Fruit fly (Drosophila melanogaster) whole organism, embryonic: ENCODE measurements around the gene wuho.

Experiments
- Ada2b ChIP-seq: fragments of 200-800 bp; sonication (Bioruptor generic); IDR thresholded peaks from 2 replicates; pipeline ENCODE4 v1.3.6; 2022; ENCODE audit warnings: missing biosample characterization, missing genetic modification characterization
- Aef1 ChIP-seq: fragments of 200-800 bp; sonication (Bioruptor generic); IDR thresholded peaks from 3 replicates; pipeline ENCODE4 v1.3.6; 2022; ENCODE audit warnings: missing biosample characterization, missing genetic modification characterization
- B-H1 ChIP-seq: fragments of 200-800 bp; sonication (Bioruptor generic); IDR thresholded peaks from 3 replicates; pipeline ENCODE4 v1.3.6; 2022; ENCODE audit warnings: missing biosample characterization, missing genetic modification characterization
- BEAF-32 ChIP-seq: fragments of 200-800 bp; sonication (Bioruptor generic); optimal IDR thresholded peaks from 3 replicates; lab custom pipeline; 2017; ENCODE audit warnings: missing biosample characterization, missing genetic modification characterization, mild to moderate bottlenecking, moderate library complexity, missing genetic modification reagents
- CG10267 ChIP-seq: fragments of 200-800 bp; sonication (Bioruptor generic); optimal IDR thresholded peaks from 2 replicates; lab custom pipeline; 2018; ENCODE audit warnings: missing biosample characterization, mild to moderate bottlenecking, missing genetic modification characterization, moderate library complexity
- CG10565 ChIP-seq: fragments of 200-800 bp; sonication (Bioruptor generic); optimal IDR thresholded peaks from 3 replicates; lab custom pipeline; 2016; ENCODE audit warnings: missing biosample characterization, mild to moderate bottlenecking, missing genetic modification characterization
- CG10959 ChIP-seq: fragments of 200-800 bp; sonication (Bioruptor generic); IDR thresholded peaks from 2 replicates; pipeline ENCODE4 v1.3.6; 2022; ENCODE audit warnings: missing biosample characterization, missing genetic modification characterization
- CG11085 ChIP-seq: fragments of 200-800 bp; sonication (Bioruptor generic); IDR thresholded peaks from 2 replicates; pipeline ENCODE4 v1.3.6; 2022; ENCODE audit warnings: missing biosample characterization, missing genetic modification characterization
- CG11560 ChIP-seq: fragments of 200-800 bp; sonication (Bioruptor generic); IDR thresholded peaks from 3 replicates; pipeline ENCODE4 v1.3.6; 2022; ENCODE audit warnings: missing biosample characterization, missing genetic modification characterization
- CG12391 ChIP-seq: fragments of 200-800 bp; sonication (Bioruptor generic); optimal IDR thresholded peaks from 3 replicates; lab custom pipeline; 2018; ENCODE audit warnings: missing biosample characterization, mild to moderate bottlenecking, missing genetic modification characterization, moderate library complexity
- CG14860 ChIP-seq: fragments of 200-800 bp; sonication (Bioruptor generic); IDR thresholded peaks from 3 replicates; pipeline ENCODE4 v1.3.6; 2022; ENCODE audit warnings: missing biosample characterization, missing genetic modification characterization; ENCODE audit not compliant: partially characterized antibody
- CG14965 ChIP-seq: fragments of 200-800 bp; sonication (Bioruptor generic); optimal IDR thresholded peaks from 2 replicates; lab custom pipeline; 2016; ENCODE audit warnings: missing biosample characterization, missing genetic modification characterization, borderline replicate concordance
- CG1603 ChIP-seq: fragments of 200-800 bp; sonication (Bioruptor generic); optimal IDR thresholded peaks from 2 replicates; lab custom pipeline; 2019; ENCODE audit warnings: missing biosample characterization, mild to moderate bottlenecking, missing genetic modification characterization, moderate library complexity
- CG1647 ChIP-seq: fragments of 200-800 bp; sonication (Bioruptor generic); optimal IDR thresholded peaks from 3 replicates; lab custom pipeline; 2016; ENCODE audit warnings: missing biosample characterization, missing genetic modification characterization
- CG2129 ChIP-seq: fragments of 200-800 bp; sonication (Bioruptor generic); IDR thresholded peaks from 2 replicates; pipeline ENCODE4 v1.3.6; 2022; ENCODE audit warnings: missing biosample characterization, missing genetic modification characterization; ENCODE audit not compliant: partially characterized antibody
- CG2678 ChIP-seq: fragments of 200-800 bp; sonication (Bioruptor generic); optimal IDR thresholded peaks from 3 replicates; lab custom pipeline; 2019; ENCODE audit warnings: missing biosample characterization, mild to moderate bottlenecking, missing genetic modification characterization, moderate library complexity
- CG3281 ChIP-seq: fragments of 200-800 bp; sonication (Bioruptor generic); optimal IDR thresholded peaks from 3 replicates; lab custom pipeline; 2017; ENCODE audit warnings: missing biosample characterization, mild to moderate bottlenecking, missing genetic modification characterization
- CG4282 ChIP-seq: fragments of 200-800 bp; sonication (Bioruptor generic); optimal IDR thresholded peaks from 2 replicates; lab custom pipeline; 2016; ENCODE audit warnings: missing biosample characterization, missing genetic modification characterization
- CG43689 ChIP-seq: fragments of 200-800 bp; sonication (Bioruptor generic); IDR thresholded peaks from 2 replicates; pipeline ENCODE4 v1.3.6; 2022; ENCODE audit warnings: missing biosample characterization, missing genetic modification characterization
- CG4707 ChIP-seq: fragments of 200-800 bp; sonication (Bioruptor generic); optimal IDR thresholded peaks from 2 replicates; lab custom pipeline; 2018; ENCODE audit warnings: missing biosample characterization, mild to moderate bottlenecking, missing genetic modification characterization, moderate library complexity
- CG4730 ChIP-seq: fragments of 200-800 bp; sonication (Bioruptor generic); IDR thresholded peaks from 2 replicates; pipeline ENCODE4 v1.3.6; 2022; ENCODE audit warnings: missing biosample characterization, missing genetic modification characterization
- CG4820 ChIP-seq: fragments of 200-800 bp; sonication (Bioruptor generic); optimal IDR thresholded peaks from 3 replicates; lab custom pipeline; 2016; ENCODE audit warnings: missing biosample characterization, missing genetic modification characterization
- CG6683 ChIP-seq: fragments of 200-800 bp; sonication (Bioruptor generic); optimal IDR thresholded peaks from 2 replicates; lab custom pipeline; 2017; ENCODE audit warnings: missing biosample characterization, mild to moderate bottlenecking, missing genetic modification characterization, missing genetic modification reagents
- CG6791 ChIP-seq: fragments of 200-800 bp; sonication (Bioruptor generic); IDR thresholded peaks from 3 replicates; pipeline ENCODE4 v1.3.6; 2022; ENCODE audit warnings: missing biosample characterization, missing genetic modification characterization; ENCODE audit not compliant: partially characterized antibody
- CG7786 ChIP-seq: fragments of 200-800 bp; sonication (Bioruptor generic); optimal IDR thresholded peaks from 2 replicates; lab custom pipeline; 2016; ENCODE audit warnings: missing biosample characterization, missing genetic modification characterization
- CG7987 ChIP-seq: fragments of 200-800 bp; sonication (Bioruptor generic); optimal IDR thresholded peaks from 2 replicates; lab custom pipeline; 2018; ENCODE audit warnings: missing biosample characterization, mild to moderate bottlenecking, missing genetic modification characterization, moderate library complexity
- CG8478 ChIP-seq: fragments of >200 bp; optimal IDR thresholded peaks from 2 replicates; lab custom pipeline; 2018
- CG9817 ChIP-seq: fragments of 200-800 bp; sonication (Bioruptor generic); optimal IDR thresholded peaks from 2 replicates; lab custom pipeline; 2018; ENCODE audit warnings: missing biosample characterization, mild to moderate bottlenecking, missing genetic modification characterization, moderate library complexity
- CoRest ChIP-seq: fragments of 200-800 bp; sonication (Bioruptor generic); optimal IDR thresholded peaks from 3 replicates; lab custom pipeline; 2018; ENCODE audit warnings: missing biosample characterization, mild to moderate bottlenecking, missing genetic modification characterization, moderate library complexity
- Dad ChIP-seq: fragments of 200-800 bp; sonication (Bioruptor generic); optimal IDR thresholded peaks from 3 replicates; lab custom pipeline; 2016; ENCODE audit warnings: missing biosample characterization, missing genetic modification characterization
- Dref ChIP-seq: fragments of 200-800 bp; sonication (Bioruptor generic); IDR thresholded peaks from 2 replicates; pipeline ENCODE4 v1.3.6; 2022; ENCODE audit warnings: missing biosample characterization, missing genetic modification characterization
- E2f1 ChIP-seq: fragments of 200-800 bp; sonication (Bioruptor generic); IDR thresholded peaks from 2 replicates; pipeline ENCODE4 v1.3.6; 2022; ENCODE audit warnings: missing biosample characterization, missing genetic modification characterization
- H15 ChIP-seq: fragments of 200-800 bp; sonication (Bioruptor generic); IDR thresholded peaks from 3 replicates; pipeline ENCODE4 v1.3.6; 2022; ENCODE audit warnings: missing biosample characterization, missing genetic modification characterization
- Hr3 ChIP-seq: fragments of 200-800 bp; sonication (Bioruptor generic); optimal IDR thresholded peaks from 3 replicates; lab custom pipeline; 2016; ENCODE audit warnings: missing biosample characterization, missing genetic modification characterization
- NC2α ChIP-seq: fragments of 200-800 bp; sonication (Bioruptor generic); optimal IDR thresholded peaks from 2 replicates; lab custom pipeline; 2016; ENCODE audit warnings: missing biosample characterization, missing genetic modification characterization
- NFAT ChIP-seq: fragments of 200-800 bp; sonication (Bioruptor generic); IDR thresholded peaks from 2 replicates; pipeline ENCODE4 v1.3.6; 2022; ENCODE audit warnings: missing biosample characterization, missing genetic modification characterization
- Rfx ChIP-seq: fragments of 200-800 bp; sonication (Bioruptor generic); IDR thresholded peaks from 2 replicates; pipeline ENCODE4 v1.3.6; 2022; ENCODE audit warnings: missing biosample characterization, missing genetic modification characterization
- Sry-δ ChIP-seq: fragments of 200-800 bp; sonication (Bioruptor generic); optimal IDR thresholded peaks from 2 replicates; lab custom pipeline; 2016; ENCODE audit warnings: missing biosample characterization, missing genetic modification characterization
- aop ChIP-seq: fragments of 200-800 bp; sonication (Bioruptor generic); IDR thresholded peaks from 2 replicates; pipeline ENCODE4 v1.3.6; 2022; ENCODE audit warnings: missing biosample characterization, missing genetic modification characterization
- cad ChIP-seq: fragments of >200 bp; optimal IDR thresholded peaks from 2 replicates; lab custom pipeline; 2017; ENCODE audit warnings: missing biosample characterization, missing genetic modification characterization
- cato ChIP-seq: fragments of 200-800 bp; sonication (Bioruptor generic); optimal IDR thresholded peaks from 2 replicates; lab custom pipeline; 2016; ENCODE audit warnings: missing biosample characterization, missing genetic modification characterization, borderline replicate concordance
- chinmo ChIP-seq: fragments of 200-800 bp; sonication (Bioruptor generic); IDR thresholded peaks from 4 replicates; pipeline ENCODE4 v1.3.6; 2022; ENCODE audit warnings: missing biosample characterization, missing genetic modification characterization; ENCODE audit not compliant: partially characterized antibody
- ci ChIP-seq: fragments of 200-800 bp; sonication (Bioruptor generic); IDR thresholded peaks from 3 replicates; pipeline ENCODE4 v1.3.6; 2022; ENCODE audit warnings: missing biosample characterization, missing genetic modification characterization
- crc ChIP-seq: fragments of 200-800 bp; sonication (Bioruptor generic); optimal IDR thresholded peaks from 2 replicates; lab custom pipeline; 2016; ENCODE audit warnings: missing biosample characterization, missing genetic modification characterization
- fd3F ChIP-seq: fragments of 200-800 bp; sonication (Bioruptor generic); optimal IDR thresholded peaks from 2 replicates; lab custom pipeline; 2018; ENCODE audit warnings: missing biosample characterization, mild to moderate bottlenecking, missing genetic modification characterization, moderate library complexity
- lbe ChIP-seq: fragments of 200-800 bp; sonication (Bioruptor generic); optimal IDR thresholded peaks from 2 replicates; lab custom pipeline; 2016; ENCODE audit warnings: missing biosample characterization, mild to moderate bottlenecking, missing genetic modification characterization
- lmd ChIP-seq: fragments of 200-800 bp; sonication (Bioruptor generic); IDR thresholded peaks from 2 replicates; pipeline ENCODE4 v1.3.6; 2022; ENCODE audit warnings: missing biosample characterization, missing genetic modification characterization
- org-1 ChIP-seq: fragments of 200-800 bp; sonication (Bioruptor generic); optimal IDR thresholded peaks from 2 replicates; lab custom pipeline; 2017; ENCODE audit warnings: missing biosample characterization, missing genetic modification characterization
- run ChIP-seq: fragments of 200-800 bp; sonication (Bioruptor generic); optimal IDR thresholded peaks from 3 replicates; lab custom pipeline; 2018; ENCODE audit warnings: missing biosample characterization, mild to moderate bottlenecking, missing genetic modification characterization
- scrt ChIP-seq: fragments of 200-800 bp; sonication (Bioruptor generic); optimal IDR thresholded peaks from 2 replicates; lab custom pipeline; 2018; ENCODE audit warnings: missing biosample characterization, mild to moderate bottlenecking, missing genetic modification characterization, moderate library complexity
- sd ChIP-seq: fragments of 200-800 bp; sonication (Bioruptor generic); optimal IDR thresholded peaks from 3 replicates; lab custom pipeline; 2018; ENCODE audit warnings: missing biosample characterization, mild to moderate bottlenecking, missing genetic modification characterization, moderate library complexity
- stc ChIP-seq: fragments of 200-800 bp; sonication (Bioruptor generic); IDR thresholded peaks from 2 replicates; pipeline ENCODE4 v1.3.6; 2022; ENCODE audit warnings: missing biosample characterization, missing genetic modification characterization

Gene wuho

dm6 chrX:6287842-6288241, at the start of gene wuho, which contains the start of gene Top3beta (continued):
- no peak for TF ChIP-seq aop (GFP tag; lab: Robert Waterston, UW)
- no peak for TF ChIP-seq CG6683
- TF ChIP-seq CG1603 (tag; lab: Kevin White, UChicago), result peak; percentile 93
- TF ChIP-seq NFAT (GFP tag; lab: Robert Waterston, UW), result 0 out of 2 replicates have a peak, but pooled peaks have one; percentile 20
- TF ChIP-seq CoRest (tag; lab: Kevin White, UChicago), result peak; percentile 32
- TF ChIP-seq H15 (GFP tag; lab: Robert Waterston, UW), result no peak
- TF ChIP-seq BEAF-32 (GFP tag; lab: Kevin White, UChicago), result peak; percentile 66
- no peak for TF ChIP-seq crc
- TF ChIP-seq NC2α, result no peak
- no peak for TF ChIP-seq CG14965
- no peak for TF ChIP-seq CG4282 (GFP tag; lab: Kevin White, UChicago)
- TF ChIP-seq CG8478 (lab: Kevin White, UChicago), result no peak
- TF ChIP-seq CG2129 (GFP tag; lab: Robert Waterston, UW), result 0 out of 2 replicates have a peak, but pooled peaks have one; percentile 16
- TF ChIP-seq CG3281, result peak; percentile 45
- no peak for TF ChIP-seq stc (GFP tag; lab: Robert Waterston, UW)
- no peak for TF ChIP-seq lmd (GFP tag; lab: Robert Waterston, UW)
- TF ChIP-seq Dref, result peak; percentile 88
- TF ChIP-seq Aef1 (GFP tag; lab: Robert Waterston, UW), result no peak
- no peak for TF ChIP-seq B-H1 (GFP tag; lab: Robert Waterston, UW)
- no peak for TF ChIP-seq scrt
- TF ChIP-seq sd (tag; lab: Kevin White, UChicago), result peak; percentile 93
- peak; percentile 7 for TF ChIP-seq Dad (GFP tag; lab: Kevin White, UChicago)
- peak; percentile 79 for TF ChIP-seq CG6791 (GFP tag; lab: Robert Waterston, UW)
- peak; percentile 85; the same call in 2 of the 4 replicates for TF ChIP-seq chinmo
- TF ChIP-seq org-1 (GFP tag; lab: Kevin White, UChicago), result peak; percentile 9
- TF ChIP-seq cad (GFP tag; lab: Kevin White, UChicago), result no peak
- TF ChIP-seq CG10959 (GFP tag; lab: Robert Waterston, UW), result no peak
- TF ChIP-seq E2f1, result no peak
- peak; percentile 69 for TF ChIP-seq CG14860 (GFP tag; lab: Robert Waterston, UW)
- TF ChIP-seq CG4730 (GFP tag; lab: Robert Waterston, UW), result no peak
- no peak for TF ChIP-seq fd3F (GFP tag; lab: Kevin White, UChicago)
- no peak for TF ChIP-seq cato (GFP tag; lab: Kevin White, UChicago)
- peak; percentile 57 for TF ChIP-seq CG10267 (tag; lab: Kevin White, UChicago)
- peak; percentile 30 for TF ChIP-seq lbe
- no peak for TF ChIP-seq CG1647 (GFP tag; lab: Kevin White, UChicago)
- TF ChIP-seq Rfx (GFP tag; lab: Robert Waterston, UW), result peak; percentile 44; the same call in 1 of the 2 replicates
- peak; percentile 35 for TF ChIP-seq run (tag; lab: Kevin White, UChicago)
- peak; percentile 83 for TF ChIP-seq Sry-δ
- no peak for TF ChIP-seq CG4707 (GFP tag; lab: Kevin White, UChicago)
- TF ChIP-seq CG9817 (tag; lab: Kevin White, UChicago), result no peak
- peak; percentile 28; the same call in 1 of the 3 replicates for TF ChIP-seq CG11560
- peak; percentile 40 for TF ChIP-seq CG7786
- no peak for TF ChIP-seq Hr3 (GFP tag; lab: Kevin White, UChicago)
- TF ChIP-seq CG4820 (GFP tag; lab: Kevin White, UChicago), result no peak
- TF ChIP-seq CG11085 (GFP tag; lab: Robert Waterston, UW), result no peak
- TF ChIP-seq CG7987 (GFP tag; lab: Kevin White, UChicago), result peak; percentile 65
- TF ChIP-seq CG2678 (tag; lab: Kevin White, UChicago), result no peak
- TF ChIP-seq Ada2b, result no peak
- TF ChIP-seq CG10565, result no peak
- TF ChIP-seq ci, result peak; percentile 78
- TF ChIP-seq CG12391 (tag; lab: Kevin White, UChicago), result peak; percentile 63
- no peak for TF ChIP-seq CG43689
